Worm (Caenorhabditis elegans) whole organism, L4 larva: ENCODE results near the gene hlh-12.

Experiments used
- F10B5.3 ChIP-seq: sonication (generic microtip); optimal IDR thresholded peaks from 2 replicates; lab custom pipeline; 2016; ENCODE audit warnings: mild to moderate bottlenecking, missing genetic modification characterization, missing compliant biosample characterization
- Y48G9A.11 ChIP-seq: fragments of 200-800 bp; sonication (Bioruptor generic); IDR thresholded peaks from 2 replicates; pipeline ENCODE4 v1.3.6; 2022; ENCODE audit warnings: missing genetic modification reagents, missing genetic modification characterization, missing compliant biosample characterization
- ZK337.2 ChIP-seq: fragments of 200-800 bp; sonication (Bioruptor generic); IDR thresholded peaks from 2 replicates; pipeline ENCODE4 v1.3.6; 2022; ENCODE audit warnings: missing genetic modification reagents, missing genetic modification characterization, missing compliant biosample characterization
- aha-1 ChIP-seq: fragments of 150-350 bp; peaks from one replicate; lab custom pipeline; 2014; ENCODE audit warnings: missing biosample characterization, missing genetic modification characterization
- hlh-11 ChIP-seq: fragments of 200-800 bp; sonication (Bioruptor generic); optimal IDR thresholded peaks from 2 replicates; lab custom pipeline; 2018; ENCODE audit warnings: mild to moderate bottlenecking, missing genetic modification characterization, missing compliant biosample characterization
- php-3 ChIP-seq: fragments of 200-800 bp; sonication (Bioruptor generic); IDR thresholded peaks from 2 replicates; pipeline ENCODE4 v1.3.6; 2022; ENCODE audit warnings: missing genetic modification reagents, missing genetic modification characterization, missing compliant biosample characterization
- snpc-4 ChIP-seq: fragments of 150-350 bp; optimal IDR thresholded peaks from 2 replicates; lab custom pipeline; 2014; ENCODE audit warnings: missing biosample characterization, missing genetic modification characterization

ce11 chrIV:8520594-8520993, 41.3 kb upstream of the hlh-12 start, which contains the start of gene pkg-2:
- TF ChIP-seq Y48G9A.11: no peak
- no peak for TF ChIP-seq F10B5.3 (tag; lab: Kevin White, UChicago)
- no peak for TF ChIP-seq hlh-11 (tag; lab: Kevin White, UChicago)
- TF ChIP-seq ZK337.2 (GFP tag; lab: Robert Waterston, UW): no peak
- TF ChIP-seq php-3 (GFP tag; lab: Robert Waterston, UW): no peak
- TF ChIP-seq aha-1 (tag; lab: Kevin White, UChicago): no peak
- TF ChIP-seq snpc-4 (tag; lab: Kevin White, UChicago): no peak
